Fruit fly (Drosophila melanogaster) whole organism, embryonic: Measurements from ENCODE around the gene Polr3F.

Experiments used
- Aef1 ChIP-seq: fragments of 200-800 bp; sonication (Bioruptor generic); IDR thresholded peaks from 3 replicates; pipeline ENCODE4 v1.3.6; 2022; ENCODE audit warnings: missing biosample characterization, missing genetic modification characterization
- B-H1 ChIP-seq: fragments of 200-800 bp; sonication (Bioruptor generic); IDR thresholded peaks from 3 replicates; pipeline ENCODE4 v1.3.6; 2022; ENCODE audit warnings: missing biosample characterization, missing genetic modification characterization
- Bgb ChIP-seq: fragments of 200-800 bp; sonication (Bioruptor generic); IDR thresholded peaks from 2 replicates; pipeline ENCODE4 v1.3.6; 2022; ENCODE audit warnings: missing biosample characterization, missing genetic modification characterization; ENCODE audit not compliant: partially characterized antibody
- CG1024 ChIP-seq: fragments of 200-800 bp; sonication (Bioruptor generic); IDR thresholded peaks from 2 replicates; pipeline ENCODE4 v1.3.6; 2022; ENCODE audit warnings: missing biosample characterization, missing genetic modification characterization
- CG10543 ChIP-seq: fragments of 200-800 bp; sonication (Bioruptor generic); optimal IDR thresholded peaks from 3 replicates; lab custom pipeline; 2017; ENCODE audit warnings: missing biosample characterization, mild to moderate bottlenecking, missing genetic modification characterization, moderate library complexity
- CG10654 ChIP-seq: fragments of 200-800 bp; sonication (Bioruptor generic); optimal IDR thresholded peaks from 2 replicates; lab custom pipeline; 2016; ENCODE audit warnings: missing biosample characterization, missing genetic modification characterization
- CG11456 ChIP-seq: fragments of 200-800 bp; sonication (Bioruptor generic); IDR thresholded peaks from 3 replicates; pipeline ENCODE4 v1.3.6; 2022; ENCODE audit warnings: missing biosample characterization, missing genetic modification characterization
- CG12071 ChIP-seq: fragments of 200-800 bp; sonication (Bioruptor generic); optimal IDR thresholded peaks from 3 replicates; lab custom pipeline; 2018; ENCODE audit warnings: missing biosample characterization, mild to moderate bottlenecking, missing genetic modification characterization
- CG14050 ChIP-seq: fragments of 200-800 bp; sonication (Bioruptor generic); IDR thresholded peaks from 3 replicates; pipeline ENCODE4 v1.3.6; 2022; ENCODE audit warnings: missing biosample characterization, missing genetic modification characterization
- CG14667 ChIP-seq: fragments of 200-800 bp; sonication (Bioruptor generic); IDR thresholded peaks from 2 replicates; pipeline ENCODE4 v1.3.6; 2022; ENCODE audit warnings: missing biosample characterization, missing genetic modification characterization
- CG15479 ChIP-seq: fragments of 200-800 bp; sonication (Bioruptor generic); optimal IDR thresholded peaks from 3 replicates; lab custom pipeline; 2019; ENCODE audit warnings: missing biosample characterization, mild to moderate bottlenecking, missing genetic modification characterization, moderate library complexity
- CG15696 ChIP-seq: fragments of 200-800 bp; sonication (Bioruptor generic); optimal IDR thresholded peaks from 2 replicates; lab custom pipeline; 2019; ENCODE audit warnings: missing biosample characterization, mild to moderate bottlenecking, missing genetic modification characterization, moderate library complexity
- CG17328 ChIP-seq: fragments of 200-800 bp; sonication (Bioruptor generic); IDR thresholded peaks from 2 replicates; pipeline ENCODE4 v1.3.6; 2022; ENCODE audit warnings: missing biosample characterization, missing genetic modification characterization
- CG17361 ChIP-seq: fragments of 200-800 bp; sonication (Bioruptor generic); IDR thresholded peaks from 3 replicates; pipeline ENCODE4 v1.3.6; 2022; ENCODE audit warnings: missing biosample characterization, missing genetic modification characterization
- CG1792 ChIP-seq: fragments of 200-800 bp; sonication (Bioruptor generic); optimal IDR thresholded peaks from 2 replicates; lab custom pipeline; 2016; ENCODE audit warnings: missing biosample characterization, missing genetic modification characterization
- CG2712 ChIP-seq: fragments of 200-800 bp; optimal IDR thresholded peaks from 3 replicates; lab custom pipeline; 2019; ENCODE audit warnings: missing biosample characterization, mild to moderate bottlenecking, missing genetic modification characterization, moderate library complexity
- CG6254 ChIP-seq: fragments of 200-800 bp; sonication (Bioruptor generic); optimal IDR thresholded peaks from 3 replicates; lab custom pipeline; 2017; ENCODE audit warnings: mild to moderate bottlenecking, missing biosample characterization, missing genetic modification reagents, missing genetic modification characterization
- CG6654 ChIP-seq: fragments of 200-800 bp; sonication (Bioruptor generic); optimal IDR thresholded peaks from 2 replicates; lab custom pipeline; 2017; ENCODE audit warnings: missing biosample characterization, mild to moderate bottlenecking, missing genetic modification characterization
- CG7745 ChIP-seq: fragments of 200-800 bp; sonication (Bioruptor generic); optimal IDR thresholded peaks from 2 replicates; lab custom pipeline; 2018; ENCODE audit warnings: missing biosample characterization, mild to moderate bottlenecking, missing genetic modification characterization, moderate library complexity
- CG8765 ChIP-seq: fragments of 200-800 bp; sonication (Bioruptor generic); IDR thresholded peaks from 2 replicates; pipeline ENCODE4 v1.3.6; 2022; ENCODE audit warnings: missing biosample characterization, missing genetic modification characterization
- CG9932 ChIP-seq: fragments of 200-800 bp; sonication (Bioruptor generic); IDR thresholded peaks from 2 replicates; pipeline ENCODE4 v1.3.6; 2022; ENCODE audit warnings: missing biosample characterization, missing genetic modification characterization
- Drgx ChIP-seq: fragments of 200-800 bp; sonication (Bioruptor generic); IDR thresholded peaks from 2 replicates; pipeline ENCODE4 v1.3.6; 2022; ENCODE audit warnings: missing biosample characterization, missing genetic modification characterization
- Fer1 ChIP-seq: fragments of 200-800 bp; sonication (Bioruptor generic); optimal IDR thresholded peaks from 2 replicates; lab custom pipeline; 2017; ENCODE audit warnings: missing biosample characterization, mild to moderate bottlenecking, missing genetic modification characterization
- Hr39 ChIP-seq: fragments of >200 bp; optimal IDR thresholded peaks from 2 replicates; lab custom pipeline; 2017
- Med ChIP-seq: fragments of 200-800 bp; sonication (Bioruptor generic); peaks from one replicate; lab custom pipeline; 2016; ENCODE audit warnings: missing biosample characterization, missing genetic modification characterization, mild to moderate bottlenecking, inconsistent platforms, moderate library complexity
- PHDP ChIP-seq: fragments of 200-800 bp; sonication (Bioruptor generic); optimal IDR thresholded peaks from 3 replicates; lab custom pipeline; 2018; ENCODE audit warnings: missing biosample characterization, mild to moderate bottlenecking, missing genetic modification characterization, moderate library complexity
- TFAM ChIP-seq: fragments of 200-800 bp; sonication (Bioruptor generic); optimal IDR thresholded peaks from 2 replicates; lab custom pipeline; 2017; ENCODE audit warnings: missing biosample characterization, missing genetic modification characterization, inconsistent platforms
- ac ChIP-seq: fragments of 200-800 bp; sonication (Bioruptor generic); optimal IDR thresholded peaks from 3 replicates; lab custom pipeline; 2017; ENCODE audit warnings: missing biosample characterization, mild to moderate bottlenecking, missing genetic modification characterization
- al ChIP-seq: fragments of 200-800 bp; sonication (Bioruptor generic); IDR thresholded peaks from 2 replicates; pipeline ENCODE4 v1.3.6; 2022; ENCODE audit warnings: missing biosample characterization, missing genetic modification characterization
- bowl ChIP-seq: fragments of 200-800 bp; sonication (Bioruptor generic); IDR thresholded peaks from 2 replicates; pipeline ENCODE4 v1.3.6; 2022; ENCODE audit warnings: missing biosample characterization, missing genetic modification characterization
- cg ChIP-seq: fragments of 200-800 bp; sonication (Bioruptor generic); optimal IDR thresholded peaks from 3 replicates; lab custom pipeline; 2019; ENCODE audit warnings: missing biosample characterization, mild to moderate bottlenecking, missing genetic modification characterization, moderate library complexity
- chinmo ChIP-seq: fragments of 200-800 bp; sonication (Bioruptor generic); IDR thresholded peaks from 4 replicates; pipeline ENCODE4 v1.3.6; 2022; ENCODE audit warnings: missing biosample characterization, missing genetic modification characterization; ENCODE audit not compliant: partially characterized antibody
- corto ChIP-seq: fragments of 200-800 bp; sonication (Bioruptor generic); optimal IDR thresholded peaks from 2 replicates; lab custom pipeline; 2016; ENCODE audit warnings: missing biosample characterization, mild to moderate bottlenecking, missing genetic modification characterization, moderate library complexity
- da ChIP-seq: fragments of 200-800 bp; sonication (Bioruptor generic); optimal IDR thresholded peaks from 2 replicates; lab custom pipeline; 2016; ENCODE audit warnings: missing biosample characterization, missing genetic modification characterization
- dimm ChIP-seq: fragments of 200-800 bp; sonication (Bioruptor generic); IDR thresholded peaks from 2 replicates; pipeline ENCODE4 v1.3.6; 2022; ENCODE audit warnings: missing biosample characterization, missing genetic modification characterization
- fru ChIP-seq: fragments of >200 bp; optimal IDR thresholded peaks from 2 replicates; lab custom pipeline; 2017
- gcm ChIP-seq: fragments of 200-800 bp; sonication (Bioruptor generic); optimal IDR thresholded peaks from 2 replicates; lab custom pipeline; 2019; ENCODE audit warnings: missing biosample characterization, mild to moderate bottlenecking, missing genetic modification characterization, moderate library complexity
- grn ChIP-seq: fragments of 200-800 bp; sonication (Bioruptor generic); optimal IDR thresholded peaks from 3 replicates; lab custom pipeline; 2017; ENCODE audit warnings: missing biosample characterization, missing genetic modification characterization
- gsb-n ChIP-seq: fragments of 200-800 bp; sonication (Bioruptor generic); optimal IDR thresholded peaks from 3 replicates; lab custom pipeline; 2018; ENCODE audit warnings: missing biosample characterization, mild to moderate bottlenecking, missing genetic modification characterization
- klu ChIP-seq: fragments of 200-800 bp; sonication (Bioruptor generic); IDR thresholded peaks from 2 replicates; pipeline ENCODE4 v1.3.6; 2022; ENCODE audit warnings: missing biosample characterization, missing genetic modification characterization
- mirr ChIP-seq: fragments of 200-800 bp; sonication (Bioruptor generic); optimal IDR thresholded peaks from 3 replicates; lab custom pipeline; 2018; ENCODE audit warnings: missing biosample characterization, mild to moderate bottlenecking, missing genetic modification characterization
- p53 ChIP-seq: fragments of 200-800 bp; sonication (Bioruptor generic); optimal IDR thresholded peaks from 2 replicates; lab custom pipeline; 2016; ENCODE audit warnings: missing biosample characterization, missing genetic modification characterization
- pfk ChIP-seq: fragments of 200-800 bp; sonication (Bioruptor generic); optimal IDR thresholded peaks from 2 replicates; lab custom pipeline; 2018; ENCODE audit warnings: missing biosample characterization, mild to moderate bottlenecking, missing genetic modification characterization, moderate library complexity
- sd ChIP-seq: fragments of 200-800 bp; sonication (Bioruptor generic); optimal IDR thresholded peaks from 3 replicates; lab custom pipeline; 2018; ENCODE audit warnings: missing biosample characterization, mild to moderate bottlenecking, missing genetic modification characterization, moderate library complexity
- so ChIP-seq: fragments of 200-800 bp; sonication (Bioruptor generic); IDR thresholded peaks from 3 replicates; pipeline ENCODE4 v1.3.6; 2022; ENCODE audit warnings: missing biosample characterization, missing genetic modification characterization
- sqz ChIP-seq: fragments of 200-800 bp; sonication (Bioruptor generic); optimal IDR thresholded peaks from 3 replicates; lab custom pipeline; 2018; ENCODE audit warnings: missing biosample characterization, mild to moderate bottlenecking, missing genetic modification characterization
- ssp ChIP-seq: fragments of 200-800 bp; sonication (Bioruptor generic); IDR thresholded peaks from 2 replicates; pipeline ENCODE4 v1.3.6; 2022; ENCODE audit warnings: missing biosample characterization, missing genetic modification characterization
- tin ChIP-seq: fragments of 200-800 bp; sonication (Bioruptor generic); optimal IDR thresholded peaks from 3 replicates; lab custom pipeline; 2016; ENCODE audit warnings: missing biosample characterization, missing genetic modification characterization
- vvl ChIP-seq: fragments of 200-800 bp; sonication (Bioruptor generic); IDR thresholded peaks from 2 replicates; pipeline ENCODE4 v1.3.6; 2022; ENCODE audit warnings: missing biosample characterization, missing genetic modification characterization

Polr3F gene

dm6 chr3R:22411879-22412587, 44.9 kb upstream of the Polr3F start (continued):
- TF ChIP-seq grn (peak; percentile 58), da (GFP tag; lab: Kevin White, UChicago) (no peak), CG10543 (GFP tag; lab: Kevin White, UChicago) (peak; percentile 45), chinmo (peak; percentile 52; the same call in 1 of the 4 replicates), B-H1 (GFP tag; lab: Robert Waterston, UW) (no peak), sd (tag; lab: Kevin White, UChicago) (peak; percentile 56), CG15479 (GFP tag; lab: Kevin White, UChicago) (peak; percentile 15), cg (peak; percentile 77), CG6254 (GFP tag; lab: Kevin White, UChicago) (no peak), al (no peak), CG11456 (no peak), CG14667 (GFP tag; lab: Robert Waterston, UW) (no peak), pfk (GFP tag; lab: Kevin White, UChicago) (peak; percentile 88), mirr (GFP tag; lab: Kevin White, UChicago) (peak; percentile 91), Aef1 (GFP tag; lab: Robert Waterston, UW) (no peak), Fer1 (GFP tag; lab: Kevin White, UChicago) (peak; percentile 35), PHDP (tag; lab: Kevin White, UChicago) (peak; percentile 6)

- TF ChIP-seq sqz (GFP tag; lab: Kevin White, UChicago): no peak
- TF ChIP-seq CG12071 (GFP tag; lab: Kevin White, UChicago): no peak
- TF ChIP-seq gcm (GFP tag; lab: Kevin White, UChicago): no peak
- TF ChIP-seq CG9932 (GFP tag; lab: Robert Waterston, UW): peak; percentile 87
- TF ChIP-seq Drgx: peak; percentile 41
- TF ChIP-seq TFAM (GFP tag; lab: Kevin White, UChicago): no peak
- no peak for TF ChIP-seq ac (GFP tag; lab: Kevin White, UChicago)
- TF ChIP-seq klu (GFP tag; lab: Robert Waterston, UW): peak; percentile 72
- no peak for TF ChIP-seq Bgb (GFP tag; lab: Robert Waterston, UW)
- no peak for TF ChIP-seq p53 (GFP tag; lab: Kevin White, UChicago)
- TF ChIP-seq dimm (GFP tag; lab: Robert Waterston, UW): no peak
- TF ChIP-seq CG1792 (GFP tag; lab: Kevin White, UChicago): peak; percentile 29
- no peak for TF ChIP-seq CG17328 (GFP tag; lab: Robert Waterston, UW)
- TF ChIP-seq CG15696 (tag; lab: Kevin White, UChicago): peak; percentile 51
- no peak for TF ChIP-seq so (GFP tag; lab: Robert Waterston, UW)
- TF ChIP-seq fru (lab: Kevin White, UChicago): no peak
- no peak for TF ChIP-seq CG14050 (GFP tag; lab: Robert Waterston, UW)
- TF ChIP-seq CG7745 (tag; lab: Kevin White, UChicago): no peak
- TF ChIP-seq ssp: peak; percentile 33; the same call in 1 of the 2 replicates
- peak; percentile 17 for TF ChIP-seq corto (GFP tag; lab: Kevin White, UChicago)
- TF ChIP-seq Med (GFP tag; lab: Kevin White, UChicago): peak; percentile 96
- TF ChIP-seq CG1024 (GFP tag; lab: Robert Waterston, UW): no peak
- no peak; the same call in 1 of the 2 replicates for TF ChIP-seq vvl
- TF ChIP-seq CG6654 (GFP tag; lab: Kevin White, UChicago): peak; percentile 40
- peak; percentile 25 for TF ChIP-seq Hr39 (lab: Kevin White, UChicago)
- TF ChIP-seq bowl (GFP tag; lab: Robert Waterston, UW): no peak
- no peak for TF ChIP-seq CG8765
- no peak for TF ChIP-seq gsb-n (tag; lab: Kevin White, UChicago)
- peak; percentile 79 for TF ChIP-seq tin (GFP tag; lab: Kevin White, UChicago)
- peak; percentile 91 for TF ChIP-seq CG17361 (GFP tag; lab: Robert Waterston, UW)
- peak; percentile 43 for TF ChIP-seq CG2712 (tag; lab: Kevin White, UChicago)
- peak; percentile 81 for TF ChIP-seq CG10654 (GFP tag; lab: Kevin White, UChicago)
Measured at dm6 chr3R:22410537-22411360, 43.6 kb upstream of the Polr3F start, which contains the start of the genes CG13850 and lqfR. CG13850 (minus strand) TSS chr3R:22410915. lqfR (plus strand) TSS chr3R:22411301.
